Worm (Caenorhabditis elegans) whole organism, L2 larva: ENCODE data around the gene syf-2.

Source experiments
- C34F6.9 ChIP-seq: fragments of 150-350 bp; optimal IDR thresholded peaks from 2 replicates; lab custom pipeline; 2014; ENCODE audit warnings: missing biosample characterization, missing genetic modification characterization
- F13H6.1 ChIP-seq: sonication (generic microtip); optimal IDR thresholded peaks from 2 replicates; lab custom pipeline; 2016; ENCODE audit warnings: missing genetic modification characterization, missing compliant biosample characterization
- R02D3.7 ChIP-seq: fragments of 150-350 bp; optimal IDR thresholded peaks from 2 replicates; lab custom pipeline; 2014; ENCODE audit warnings: missing biosample characterization, missing genetic modification characterization
- Y55F3AM.14 ChIP-seq: fragments of 200-800 bp; sonication (Bioruptor generic); optimal IDR thresholded peaks from 2 replicates; lab custom pipeline; 2018; ENCODE audit warnings: mild to moderate bottlenecking, missing genetic modification characterization, missing compliant biosample characterization
- alr-1 ChIP-seq: fragments of 150-350 bp; optimal IDR thresholded peaks from 2 replicates; lab custom pipeline; 2014; ENCODE audit warnings: missing biosample characterization, missing genetic modification characterization
- aly-2 ChIP-seq: fragments of 150-350 bp; optimal IDR thresholded peaks from 2 replicates; lab custom pipeline; 2014; ENCODE audit warnings: missing biosample characterization, missing genetic modification characterization
- ama-1 ChIP-seq: fragments of 150-350 bp; optimal IDR thresholded peaks from 2 replicates; lab custom pipeline; 2018; ENCODE audit warnings: inconsistent platforms
- blmp-1 ChIP-seq: sonication (generic microtip); optimal IDR thresholded peaks from 2 replicates; lab custom pipeline; 2017; ENCODE audit warnings: missing genetic modification characterization, mild to moderate bottlenecking, missing compliant biosample characterization, antibody characterized with exemption, moderate library complexity; ENCODE audit not compliant: insufficient read depth
- ceh-16 ChIP-seq: fragments of 150-350 bp; optimal IDR thresholded peaks from 2 replicates; lab custom pipeline; 2014; ENCODE audit warnings: missing biosample characterization, missing genetic modification characterization
- ceh-82 ChIP-seq: fragments of 150-350 bp; optimal IDR thresholded peaks from 2 replicates; lab custom pipeline; 2014; ENCODE audit warnings: missing biosample characterization, missing genetic modification characterization
- crh-2 ChIP-seq: sonication (generic microtip); optimal IDR thresholded peaks from 2 replicates; lab custom pipeline; 2017; ENCODE audit warnings: missing biosample characterization, missing genetic modification characterization
- dmd-4 ChIP-seq: sonication (generic microtip); optimal IDR thresholded peaks from 2 replicates; lab custom pipeline; 2017; ENCODE audit warnings: missing biosample characterization, missing genetic modification characterization
- egl-27 ChIP-seq: sonication (generic microtip); optimal IDR thresholded peaks from 3 replicates; lab custom pipeline; 2017; ENCODE audit warnings: missing biosample characterization, missing genetic modification reagents, missing genetic modification characterization
- elt-1 ChIP-seq: fragments of 150-350 bp; optimal IDR thresholded peaks from 2 replicates; lab custom pipeline; 2014; ENCODE audit warnings: missing biosample characterization, missing genetic modification characterization
- elt-3 ChIP-seq: sonication (generic microtip); optimal IDR thresholded peaks from 2 replicates; lab custom pipeline; 2017; ENCODE audit warnings: missing biosample characterization, missing genetic modification characterization
- fos-1 ChIP-seq: fragments of 150-350 bp; optimal IDR thresholded peaks from 2 replicates; lab custom pipeline; 2014; ENCODE audit warnings: missing biosample characterization, missing genetic modification characterization
- gmeb-1 ChIP-seq: fragments of 150-350 bp; optimal IDR thresholded peaks from 2 replicates; lab custom pipeline; 2014; ENCODE audit warnings: missing biosample characterization, missing genetic modification characterization
- lin-11 ChIP-seq: fragments of 150-350 bp; sonication (generic microtip); optimal IDR thresholded peaks from 2 replicates; lab custom pipeline; 2014; ENCODE audit warnings: missing biosample characterization, missing genetic modification characterization, inconsistent platforms, mixed read lengths
- lin-13 ChIP-seq: fragments of 150-350 bp; optimal IDR thresholded peaks from 2 replicates; lab custom pipeline; 2014; ENCODE audit warnings: missing biosample characterization, missing genetic modification reagents, missing genetic modification characterization
- lin-39 ChIP-seq: fragments of 150-350 bp; optimal IDR thresholded peaks from 2 replicates; lab custom pipeline; 2014; ENCODE audit warnings: missing biosample characterization, missing genetic modification reagents, missing genetic modification characterization
- lsy-2 ChIP-seq, 2 experiments: fragments of 150-350 bp in 1 of 2; sonication (generic microtip) in 1 of 2; optimal IDR thresholded peaks; 2 replicates each; lab custom pipeline; 2014 to 2017; ENCODE audit warnings: missing biosample characterization in 2 of 2, missing genetic modification characterization in 2 of 2
- mab-5 ChIP-seq: fragments of 150-350 bp; optimal IDR thresholded peaks from 2 replicates; lab custom pipeline; 2014; ENCODE audit warnings: missing biosample characterization, missing genetic modification characterization
- mbf-1 ChIP-seq: sonication (generic microtip); optimal IDR thresholded peaks from 2 replicates; lab custom pipeline; 2017; ENCODE audit warnings: missing biosample characterization, missing genetic modification characterization
- mdl-1 ChIP-seq, 2 experiments: fragments of 150-350 bp in 1 of 2; sonication (generic microtip) in 1 of 2; optimal IDR thresholded peaks; 2 replicates each; lab custom pipeline; 2017; ENCODE audit warnings: missing biosample characterization in 2 of 2, missing genetic modification characterization in 2 of 2
- nhr-10 ChIP-seq: sonication (generic microtip); optimal IDR thresholded peaks from 2 replicates; lab custom pipeline; 2017; ENCODE audit warnings: missing biosample characterization, missing genetic modification characterization
- nhr-11 ChIP-seq: fragments of 150-350 bp; optimal IDR thresholded peaks from 2 replicates; lab custom pipeline; 2014; ENCODE audit warnings: missing biosample characterization, missing genetic modification characterization
- nhr-129 ChIP-seq: fragments of 150-350 bp; optimal IDR thresholded peaks from 2 replicates; lab custom pipeline; 2014; ENCODE audit warnings: missing biosample characterization, missing genetic modification characterization
- nhr-21 ChIP-seq: fragments of 150-350 bp; optimal IDR thresholded peaks from 2 replicates; lab custom pipeline; 2014; ENCODE audit warnings: missing biosample characterization, missing genetic modification characterization
- nhr-23 ChIP-seq: fragments of 150-350 bp; optimal IDR thresholded peaks from 2 replicates; lab custom pipeline; 2014; ENCODE audit warnings: missing biosample characterization, missing genetic modification reagents, missing genetic modification characterization
- nhr-237 ChIP-seq: fragments of 150-350 bp; optimal IDR thresholded peaks from 2 replicates; lab custom pipeline; 2014; ENCODE audit warnings: missing biosample characterization, missing genetic modification characterization
- nhr-25 ChIP-seq: fragments of 150-350 bp; sonication (generic microtip); optimal IDR thresholded peaks from 3 replicates; lab custom pipeline; 2014; ENCODE audit warnings: missing biosample characterization, missing genetic modification characterization
- nhr-6 ChIP-seq: fragments of 150-350 bp; optimal IDR thresholded peaks from 2 replicates; lab custom pipeline; 2014; ENCODE audit warnings: missing biosample characterization, missing genetic modification characterization
- nhr-77 ChIP-seq: fragments of 150-350 bp; optimal IDR thresholded peaks from 2 replicates; lab custom pipeline; 2014; ENCODE audit warnings: missing biosample characterization, missing genetic modification characterization
- sem-4 ChIP-seq: fragments of 150-350 bp; optimal IDR thresholded peaks from 2 replicates; lab custom pipeline; 2014; ENCODE audit warnings: missing biosample characterization, missing genetic modification reagents, missing genetic modification characterization
- skn-1 ChIP-seq: sonication (generic microtip); optimal IDR thresholded peaks from 2 replicates; lab custom pipeline; 2017; ENCODE audit warnings: missing biosample characterization, missing genetic modification characterization
- sma-9 ChIP-seq, 2 experiments: fragments of 150-350 bp in 1 of 2; sonication (generic microtip) in 1 of 2; optimal IDR thresholded peaks; 2 replicates each; lab custom pipeline; 2014 to 2016; ENCODE audit warnings: missing genetic modification characterization in 2 of 2, mild to moderate bottlenecking in 1 of 2, missing biosample characterization in 1 of 2, missing compliant biosample characterization in 1 of 2, missing genetic modification reagents in 1 of 2, moderate library complexity in 1 of 2
- snpc-4 ChIP-seq: fragments of 150-350 bp; optimal IDR thresholded peaks from 2 replicates; lab custom pipeline; 2014; ENCODE audit warnings: missing biosample characterization, missing genetic modification characterization
- unc-39 ChIP-seq: fragments of 150-350 bp; optimal IDR thresholded peaks from 2 replicates; lab custom pipeline; 2014; ENCODE audit warnings: missing biosample characterization, missing genetic modification characterization
- unc-55 ChIP-seq: fragments of 150-350 bp; sonication (generic microtip); optimal IDR thresholded peaks from 3 replicates; lab custom pipeline; 2014; ENCODE audit warnings: missing biosample characterization, missing genetic modification reagents, missing genetic modification characterization
- unc-62 ChIP-seq: fragments of 150-350 bp; optimal IDR thresholded peaks from 2 replicates; lab custom pipeline; 2014; ENCODE audit warnings: missing biosample characterization, missing genetic modification reagents, missing genetic modification characterization
- zag-1 ChIP-seq: fragments of 150-350 bp; optimal IDR thresholded peaks from 2 replicates; lab custom pipeline; 2014; ENCODE audit warnings: missing biosample characterization, missing genetic modification characterization
- ztf-1 ChIP-seq: fragments of 200-800 bp; sonication (Bioruptor generic); conservative IDR thresholded peaks from 2 replicates; pipeline ENCODE4 v1.3.6; 2022; ENCODE audit warnings: missing genetic modification characterization, missing compliant biosample characterization
- ztf-11 ChIP-seq: sonication (generic microtip); optimal IDR thresholded peaks from 2 replicates; lab custom pipeline; 2017; ENCODE audit warnings: missing biosample characterization, missing genetic modification characterization
- ztf-4 ChIP-seq: fragments of 150-350 bp; optimal IDR thresholded peaks from 2 replicates; lab custom pipeline; 2014; ENCODE audit warnings: missing biosample characterization, missing genetic modification characterization

syf-2 gene

ce11 chrIII:7165816-7166229 lies 3.9 kb upstream of the syf-2 start:
- TF ChIP-seq nhr-10 (tag; lab: Kevin White, UChicago): no peak
- TF ChIP-seq R02D3.7: no peak
- TF ChIP-seq sma-9 (GFP tag; optimal IDR thresholded peaks at IDR 0.05; lab: Kevin White, UChicago): peak; percentile 73
- TF ChIP-seq sma-9 (tag; optimal IDR thresholded peaks at IDR 0.05; lab: Kevin White, UChicago): no peak
- TF ChIP-seq unc-55: peak; percentile 57
- TF ChIP-seq crh-2 (tag; lab: Kevin White, UChicago): peak; percentile 87
- TF ChIP-seq mdl-1 (tag; optimal IDR thresholded peaks at IDR 0.05; lab: Kevin White, UChicago): peak in 1 of 2 experiments; percentile 21
- no peak for TF ChIP-seq nhr-25 (tag; lab: Kevin White, UChicago)
- TF ChIP-seq dmd-4 (tag; lab: Kevin White, UChicago): no peak
- TF ChIP-seq Y55F3AM.14 (GFP tag; lab: Kevin White, UChicago): no peak
- no peak for TF ChIP-seq zag-1
- TF ChIP-seq aly-2 (tag; lab: Kevin White, UChicago): no peak
- TF ChIP-seq elt-1 (tag; lab: Kevin White, UChicago): no peak
- TF ChIP-seq unc-62: no peak
- TF ChIP-seq nhr-6 (tag; lab: Kevin White, UChicago): no peak
- no peak for TF ChIP-seq ama-1 (lab: Kevin White, UChicago)
- no peak for TF ChIP-seq snpc-4
- no peak for TF ChIP-seq nhr-237
- TF ChIP-seq nhr-129 (tag; lab: Kevin White, UChicago): peak; percentile 76
- no peak for TF ChIP-seq sem-4 (tag; lab: Kevin White, UChicago)
- no peak for TF ChIP-seq lin-11 (tag; lab: Kevin White, UChicago)
- no peak for TF ChIP-seq nhr-77 (tag; lab: Kevin White, UChicago)
- no peak for TF ChIP-seq unc-39 (tag; lab: Kevin White, UChicago)
- no peak for TF ChIP-seq mab-5 (tag; lab: Kevin White, UChicago)
- no peak for TF ChIP-seq nhr-11 (tag; lab: Kevin White, UChicago)
- TF ChIP-seq F13H6.1 (tag; lab: Kevin White, UChicago): peak; percentile 51
- TF ChIP-seq mbf-1 (tag; lab: Kevin White, UChicago): no peak
- peak; percentile 71 for TF ChIP-seq blmp-1 (tag; lab: Kevin White, UChicago)
- no peak for TF ChIP-seq nhr-23 (tag; lab: Kevin White, UChicago)
- TF ChIP-seq lin-39 (tag; lab: Kevin White, UChicago): no peak
- peak; percentile 52 for TF ChIP-seq gmeb-1 (tag; lab: Kevin White, UChicago)
- TF ChIP-seq elt-3 (tag; lab: Kevin White, UChicago): no peak
- TF ChIP-seq fos-1 (tag; lab: Kevin White, UChicago): peak; percentile 95
- TF ChIP-seq ztf-11: no peak
- peak in 1 of 2 experiments; percentile 50 for TF ChIP-seq lsy-2 (tag; optimal IDR thresholded peaks at IDR 0.05; lab: Kevin White, UChicago)
- TF ChIP-seq skn-1 (tag; lab: Kevin White, UChicago): no peak
- TF ChIP-seq egl-27 (tag; lab: Kevin White, UChicago): peak; percentile 43
- no peak for TF ChIP-seq lin-13 (GFP tag; lab: Kevin White, UChicago)
- no peak for TF ChIP-seq ztf-1 (GFP tag; lab: Robert Waterston, UW)
- no peak for TF ChIP-seq ceh-82 (tag; lab: Kevin White, UChicago)
- TF ChIP-seq C34F6.9 (tag; lab: Kevin White, UChicago): peak; percentile 80
- TF ChIP-seq nhr-21 (tag; lab: Kevin White, UChicago): no peak
- no peak for TF ChIP-seq ztf-4 (tag; lab: Kevin White, UChicago)

- no peak for TF ChIP-seq sma-9 (GFP tag; optimal IDR thresholded peaks at IDR 0.05; lab: Kevin White, UChicago)
- TF ChIP-seq sma-9 (tag; optimal IDR thresholded peaks at IDR 0.05; lab: Kevin White, UChicago): no peak
- TF ChIP-seq nhr-129 (tag; lab: Kevin White, UChicago): no peak
- TF ChIP-seq mbf-1 (tag; lab: Kevin White, UChicago): no peak
- TF ChIP-seq alr-1: no peak
- TF ChIP-seq unc-62: no peak
- no peak for TF ChIP-seq egl-27 (tag; lab: Kevin White, UChicago)
- TF ChIP-seq elt-1 (tag; lab: Kevin White, UChicago): no peak
- TF ChIP-seq F13H6.1 (tag; lab: Kevin White, UChicago): no peak
- no peak for TF ChIP-seq gmeb-1 (tag; lab: Kevin White, UChicago)
- no peak for TF ChIP-seq ceh-16
- TF ChIP-seq dmd-4 (tag; lab: Kevin White, UChicago): no peak
- TF ChIP-seq aly-2 (tag; lab: Kevin White, UChicago): no peak
- no peak for TF ChIP-seq unc-55
- no peak for TF ChIP-seq nhr-25 (tag; lab: Kevin White, UChicago)
- TF ChIP-seq nhr-23 (tag; lab: Kevin White, UChicago): no peak
These were observed 3.4 kb upstream of the syf-2 start for ce11 chrIII:7165276-7165675.
